Worm (Caenorhabditis elegans) whole organism, dauer: ENCODE results near the gene clec-61.
"Not testable (repeated sequence)": the region's sequence is repeated elsewhere in the genome, so short reads cannot be mapped to it uniquely, and the experiment has no call there.

Experiments used
- unc-62 ChIP-seq: sonication (generic microtip); optimal IDR thresholded peaks from 2 replicates; lab custom pipeline; 2017; ENCODE audit warnings: missing biosample characterization, missing genetic modification reagents, missing genetic modification characterization

Gene clec-61

ce11 chrII:10509746-10510145, 19.4 kb upstream of the clec-61 start, which contains the start of gene F59B10.2:
F59B10.2 (minus strand) TSS chrII:10509846.
- no peak for TF ChIP-seq unc-62 (GFP tag; lab: Kevin White, UChicago)

DNA sequence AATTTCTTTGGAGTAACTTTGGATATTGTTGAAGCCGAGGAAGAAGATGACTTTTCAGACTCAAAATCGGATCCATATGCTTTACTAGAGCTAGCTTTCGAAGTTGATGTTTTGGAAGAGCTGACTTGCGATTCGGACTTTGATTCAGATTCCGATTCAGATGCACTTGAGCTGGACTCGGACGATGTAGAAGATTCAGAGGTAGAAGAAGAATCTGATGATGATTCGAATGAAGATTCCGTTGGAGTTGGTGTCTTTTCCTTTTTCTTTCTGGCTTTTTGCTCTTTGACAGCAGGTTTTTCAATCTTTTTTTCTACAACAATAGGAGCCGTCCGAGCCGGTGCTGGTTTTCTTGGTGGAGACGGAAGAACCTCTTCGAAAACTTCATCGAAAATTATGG, 17.6 kb upstream of the clec-61 start:
- TF ChIP-seq unc-62 (GFP tag; lab: Kevin White, UChicago) = no peak

- TF ChIP-seq unc-62 (GFP tag; lab: Kevin White, UChicago) = no peak
Observed at ce11 chrII:10505949-10506348, 15.6 kb upstream of the clec-61 start.

DNA sequence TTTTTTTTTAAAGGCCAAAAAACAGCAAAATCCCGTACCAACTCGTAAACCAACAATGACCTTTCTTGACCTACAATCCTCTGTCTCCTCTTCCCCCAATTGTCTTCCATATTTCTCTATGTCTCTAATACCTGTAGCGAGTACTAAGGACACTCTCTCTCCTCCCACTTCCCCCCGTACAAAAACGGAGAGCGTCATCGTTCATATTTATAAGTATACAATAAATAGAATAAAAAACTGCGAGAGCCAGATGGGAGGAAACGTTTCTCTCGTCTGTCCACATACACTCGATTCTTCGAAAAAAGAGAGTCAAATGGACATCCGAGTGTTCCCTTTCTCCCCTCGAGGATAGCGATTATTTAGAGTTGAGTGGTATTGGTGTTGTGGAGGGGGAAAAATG, 14.4 kb upstream of the clec-61 start:
- TF ChIP-seq unc-62 (GFP tag; lab: Kevin White, UChicago) = no peak

DNA sequence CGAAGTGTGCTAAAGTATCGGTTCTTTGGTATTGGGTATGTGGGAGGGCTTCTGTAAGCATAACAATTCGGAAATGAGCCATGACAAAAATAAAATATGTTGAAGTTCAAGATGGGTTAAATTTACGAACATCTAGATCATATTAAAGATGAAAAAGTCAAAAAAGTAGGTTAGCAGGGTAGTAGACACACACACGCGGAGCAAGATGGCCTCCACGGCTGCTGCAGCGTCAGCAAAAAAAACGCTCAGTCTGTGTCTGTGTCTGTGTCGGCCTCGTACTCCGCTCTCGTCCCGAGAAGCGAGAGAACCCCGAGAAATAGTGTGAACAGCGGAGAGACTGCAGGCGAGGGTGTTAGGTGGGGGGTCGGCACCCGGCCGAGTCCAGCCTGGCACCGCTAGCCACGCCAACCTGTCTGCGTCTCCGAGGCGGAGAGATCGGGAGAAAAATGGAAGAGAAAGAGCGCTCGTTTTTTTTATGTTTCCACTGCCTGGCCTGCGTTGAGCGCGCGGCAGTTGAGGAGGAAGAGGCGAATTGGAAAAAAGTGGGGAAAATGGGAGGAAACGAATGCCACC, 12.2 kb upstream of the clec-61 start, which contains the start of gene myrf-1:
TSS of gene myrf-1 (minus strand) at position 51 of the 573 bp plus-strand sequence.
- TF ChIP-seq unc-62 (GFP tag; lab: Kevin White, UChicago) = no peak

- no peak for TF ChIP-seq unc-62 (GFP tag; lab: Kevin White, UChicago)
Observed at ce11 chrII:10501578-10501977, 11.2 kb upstream of the clec-61 start.

ce11 chrII:10500674-10501073, 10.3 kb upstream of the clec-61 start:
- TF ChIP-seq unc-62 (GFP tag; lab: Kevin White, UChicago) = no peak

DNA sequence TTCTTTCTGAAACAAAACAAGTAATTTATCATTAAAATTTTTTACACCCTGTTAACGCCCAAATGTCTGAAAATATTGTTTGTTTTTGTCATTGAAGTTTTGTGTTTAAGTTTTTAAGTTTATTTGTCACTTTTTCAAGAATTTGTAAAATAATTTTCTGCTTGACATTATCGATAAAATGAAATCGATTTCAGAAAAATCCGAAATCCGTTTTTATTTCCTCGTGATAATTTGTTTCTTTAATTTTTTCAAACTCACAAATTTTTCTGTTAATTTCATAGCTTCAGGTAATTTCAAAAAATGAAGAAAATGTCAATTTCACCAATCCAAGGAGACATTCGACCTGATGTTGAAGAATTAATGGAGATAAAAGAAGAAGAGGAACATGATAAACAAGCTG, 5.6 kb upstream of the clec-61 start, which contains the start of gene ZK666.12:
TSS of gene ZK666.12 (plus strand) at position 301 of the 400 bp plus-strand sequence.
- no peak for TF ChIP-seq unc-62 (GFP tag; lab: Kevin White, UChicago)

ce11 chrII:10494467-10494866, 4.1 kb upstream of the clec-61 start, which contains the start of gene ZK666.14:
ZK666.14 (plus strand) TSS chrII:10494767.
- no peak for TF ChIP-seq unc-62 (GFP tag; lab: Kevin White, UChicago)

DNA sequence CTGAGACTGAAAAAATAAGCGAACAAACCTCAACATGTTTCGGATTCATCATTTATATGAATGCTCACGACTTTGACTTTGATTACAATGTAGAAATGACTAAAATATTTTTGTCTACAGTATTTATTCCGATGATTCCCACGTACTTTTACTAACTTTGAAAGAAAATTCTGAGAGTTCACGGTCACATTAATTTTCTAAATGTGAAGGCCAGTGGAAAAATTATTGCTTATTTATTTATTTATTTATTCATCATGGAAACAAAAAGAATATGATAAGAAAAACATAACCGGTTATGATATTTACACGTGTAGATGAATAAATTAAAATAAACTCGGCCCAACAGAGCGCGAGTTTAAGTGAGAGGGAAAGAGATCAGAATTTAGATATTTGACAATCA, 2.7 kb upstream of the clec-61 start, which contains the start of gene ZK666.8:
TSS of gene ZK666.8 (minus strand) at position 101 of the 400 bp plus-strand sequence.
- not testable (repeated sequence) for TF ChIP-seq unc-62 (GFP tag; lab: Kevin White, UChicago)

DNA sequence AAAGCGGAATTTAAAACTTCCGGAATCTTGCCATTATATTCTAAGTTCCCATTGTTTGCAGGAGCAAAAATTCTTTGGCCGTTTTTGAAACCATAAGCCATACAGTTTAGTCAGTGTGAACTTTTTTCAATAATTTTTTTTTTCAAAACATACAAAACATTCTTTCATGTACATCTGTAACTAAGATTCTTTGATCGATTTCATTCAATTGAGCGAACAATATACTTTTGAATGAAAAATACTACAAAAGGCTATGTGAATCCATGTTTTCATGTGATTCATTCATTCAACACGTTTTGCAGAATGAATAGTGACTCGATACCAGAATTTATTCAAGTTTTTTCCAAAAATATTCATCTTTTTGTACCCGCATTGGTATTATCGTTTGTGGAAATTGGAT, 3.6 kb downstream of the clec-61 start, which contains the start of gene ZK666.15:
TSS of gene ZK666.15 (plus strand) at position 301 of the 400 bp plus-strand sequence.
- no peak for TF ChIP-seq unc-62 (GFP tag; lab: Kevin White, UChicago)

ce11 chrII:10485640-10486039, 4.7 kb downstream of the clec-61 start:
- no peak for TF ChIP-seq unc-62 (GFP tag; lab: Kevin White, UChicago)

DNA sequence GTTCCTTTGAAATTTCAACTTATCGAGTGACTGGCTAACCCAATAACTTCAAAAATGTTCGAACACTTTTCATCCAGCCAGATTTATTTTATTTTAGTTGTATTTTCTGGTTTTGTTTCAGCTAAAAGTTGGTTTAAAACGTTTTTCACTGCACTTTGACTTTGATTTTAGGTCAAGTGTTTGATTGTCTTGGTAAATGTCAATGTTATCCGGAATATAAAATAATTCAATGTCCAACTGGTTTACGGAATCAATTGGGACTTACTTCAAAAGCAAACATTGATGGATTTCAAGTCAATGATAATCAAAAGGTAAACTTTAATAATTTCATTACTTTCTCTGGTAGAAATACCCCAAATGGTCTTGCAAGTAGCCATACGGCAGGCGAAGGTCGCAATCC, 6.5 kb downstream of the clec-61 start:
- TF ChIP-seq unc-62 (GFP tag; lab: Kevin White, UChicago) = no peak

- TF ChIP-seq unc-62 (GFP tag; lab: Kevin White, UChicago) = no peak
Observed at ce11 chrII:10482899-10483298, 7.4 kb downstream of the clec-61 start.

- TF ChIP-seq unc-62 (GFP tag; lab: Kevin White, UChicago) = no peak
Observed at ce11 chrII:10481824-10482556, 8.3 kb downstream of the clec-61 start, which contains the start of the genes clec-60 and ZK666.11. clec-60 (minus strand) TSS chrII:10481874. ZK666.11 (plus strand) TSS chrII:10482522.

ce11 chrII:10480043-10480442, 10.3 kb downstream of the clec-61 start:
- TF ChIP-seq unc-62 (GFP tag; lab: Kevin White, UChicago) = no peak
